Worm (Caenorhabditis elegans): ENCODE results near the gene fut-6.
A peak's percentile ranks its signal among the peaks of the same experiment; 100 is the strongest.

fut-6 gene

DNA sequence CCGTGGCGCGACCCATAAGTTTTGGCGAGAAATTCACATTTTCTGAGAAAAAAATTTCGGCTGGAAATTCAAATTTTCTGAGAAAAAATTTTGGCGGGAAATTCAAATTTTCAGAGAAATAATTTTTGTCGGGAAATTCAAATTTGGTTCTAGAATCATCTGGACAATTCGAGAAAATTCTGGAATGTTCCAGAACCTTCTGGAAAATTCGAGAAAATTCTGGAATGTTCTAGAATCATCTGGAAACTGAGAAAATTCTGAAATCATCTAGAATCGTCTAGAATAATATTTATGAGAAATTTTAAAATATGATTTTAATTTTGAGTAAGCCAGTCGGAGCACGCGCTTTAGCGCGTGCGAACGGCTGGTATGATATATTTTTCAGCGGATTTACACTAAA lies 29.1 kb upstream of the fut-6 start:
- TF ChIP-seq lin-13 (GFP tag; optimal IDR thresholded peaks at IDR 0.05) (no peak), ceh-82 (tag; optimal IDR thresholded peaks at IDR 0.05) (no peak), sox-4 (tag; optimal IDR thresholded peaks at IDR 0.05) (no peak), dpl-1 (GFP tag; optimal IDR thresholded peaks at IDR 0.05) (no peak), isw-1 (GFP tag; IDR thresholded peaks at IDR 0.05) (no peak), snu-23 (GFP tag; optimal IDR thresholded peaks at IDR 0.05) (no peak), nhr-76 (tag; optimal IDR thresholded peaks at IDR 0.05) (no peak), nhr-47 (tag; optimal IDR thresholded peaks at IDR 0.05) (no peak), C04F5.9 (tag; optimal IDR thresholded peaks at IDR 0.05) (no peak), elt-3 (tag; optimal IDR thresholded peaks at IDR 0.05) (no peak), nhr-19 (GFP tag; conservative IDR thresholded peaks at IDR 0.05) (no peak), nhr-71 (tag; optimal IDR thresholded peaks at IDR 0.05) (no peak), unc-30 (tag; optimal IDR thresholded peaks at IDR 0.05) (no peak)

DNA sequence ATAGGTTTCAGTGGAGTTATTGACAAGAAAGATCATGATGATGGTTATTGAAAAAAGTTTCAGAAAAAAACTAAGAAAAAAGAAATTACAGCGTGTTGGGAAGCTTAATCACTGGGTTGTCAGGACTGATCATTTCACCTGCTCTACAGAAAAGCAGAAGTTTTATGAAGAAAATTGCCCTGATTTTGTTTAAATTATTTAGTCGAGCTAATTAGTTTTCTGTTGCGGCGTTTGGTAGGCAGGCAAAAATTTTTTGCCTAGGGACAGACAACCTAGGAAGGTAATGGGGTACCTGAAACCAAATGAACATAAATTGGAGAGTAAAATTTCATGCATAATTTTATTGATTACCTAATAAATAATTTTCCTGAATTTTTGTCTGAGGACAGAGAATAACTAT lies 28.0 kb upstream of the fut-6 start, which contains the start of gene sre-40:
Gene sre-40, minus strand, starts transcription at position 101 of the 400 bp plus-strand sequence.
- no peak for TF ChIP-seq lin-14 (GFP tag; optimal IDR thresholded peaks at IDR 0.05)
- TF ChIP-seq nhr-11 (tag; optimal IDR thresholded peaks at IDR 0.05) = no peak
- no peak for TF ChIP-seq fkh-4 (tag; optimal IDR thresholded peaks at IDR 0.05; ENCODE audit: borderline replicate concordance)
- no peak for TF ChIP-seq nhr-12 (tag; optimal IDR thresholded peaks at IDR 0.05)
- TF ChIP-seq nhr-19 (GFP tag; conservative IDR thresholded peaks at IDR 0.05) = no peak
- no peak for TF ChIP-seq nhr-84 (tag; optimal IDR thresholded peaks at IDR 0.05)
- no peak for TF ChIP-seq mep-1 (tag; optimal IDR thresholded peaks at IDR 0.05)
- TF ChIP-seq fos-1 (tag; optimal IDR thresholded peaks at IDR 0.05) = no peak
- no peak for TF ChIP-seq aly-2 (tag; optimal IDR thresholded peaks at IDR 0.05)
- TF ChIP-seq nhr-47 (tag; optimal IDR thresholded peaks at IDR 0.05) = no peak
- TF ChIP-seq C34B4.2 (tag; optimal IDR thresholded peaks at IDR 0.05) = no peak
- no peak for TF ChIP-seq sptf-1 (tag; optimal IDR thresholded peaks at IDR 0.05)
- TF ChIP-seq ama-1 (optimal IDR thresholded peaks at IDR 0.05) = no peak
- no peak for TF ChIP-seq mdl-1 (tag; optimal IDR thresholded peaks at IDR 0.05)
- no peak for TF ChIP-seq aha-1 (tag; optimal IDR thresholded peaks at IDR 0.05)
- TF ChIP-seq irx-1 (tag; optimal IDR thresholded peaks at IDR 0.05) = no peak
- no peak for TF ChIP-seq pqm-1 (tag; optimal IDR thresholded peaks at IDR 0.05)

DNA sequence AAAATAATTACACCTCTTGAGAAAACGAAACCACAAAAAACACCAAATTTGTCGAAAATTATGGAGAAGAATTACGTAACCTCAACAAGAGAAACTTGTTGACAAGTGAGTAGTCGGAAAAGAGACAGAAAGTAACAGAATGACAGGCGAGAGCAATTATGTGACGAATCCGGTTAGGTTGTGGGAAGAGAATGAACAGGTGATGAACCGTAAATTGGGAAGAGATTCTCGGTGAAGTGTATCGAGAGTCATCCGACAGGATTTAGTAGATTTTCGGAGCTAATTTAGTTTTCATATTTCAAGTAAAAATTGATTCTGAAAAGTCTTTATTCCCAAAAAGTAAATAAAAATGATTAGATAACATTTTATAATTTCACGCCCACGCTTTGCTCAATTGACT lies 25.7 kb upstream of the fut-6 start, which contains the start of gene T05A7.7:
Gene T05A7.7, minus strand, starts transcription at position 101 of the 400 bp plus-strand sequence.
- TF ChIP-seq zag-1 (tag; optimal IDR thresholded peaks at IDR 0.05) (no peak), lin-13 (GFP tag; optimal IDR thresholded peaks at IDR 0.05) (no peak), nhr-20 (tag; optimal IDR thresholded peaks at IDR 0.05) (no peak), ceh-8 (GFP tag; optimal IDR thresholded peaks at IDR 0.05) (no peak), blmp-1 (tag; optimal IDR thresholded peaks at IDR 0.05) (peak; percentile 43)

DNA sequence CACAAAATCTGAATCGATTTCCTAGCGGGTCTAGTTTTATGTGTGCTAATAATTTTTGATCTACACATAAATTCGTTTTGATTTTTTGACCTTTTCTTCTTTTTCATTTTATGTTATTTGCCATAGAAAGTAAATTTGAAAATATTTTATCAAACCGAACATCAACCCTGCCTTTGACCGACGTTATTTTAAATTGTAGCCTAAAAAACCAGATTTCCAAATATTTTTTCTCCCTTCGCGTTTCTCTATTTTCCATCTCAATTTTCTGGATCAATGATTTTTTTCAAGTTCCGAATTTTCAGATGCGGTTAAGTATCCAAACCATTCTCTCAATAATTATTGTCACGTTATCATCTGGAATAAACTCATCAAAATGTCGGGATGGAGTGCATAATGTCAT lies 22.2 kb upstream of the fut-6 start, which contains the start of gene T05A7.1:
Gene T05A7.1, plus strand, starts transcription at position 301 of the 400 bp plus-strand sequence.
- TF ChIP-seq C34B4.2 (tag; optimal IDR thresholded peaks at IDR 0.05) (no peak), ces-1 (GFP tag; optimal IDR thresholded peaks at IDR 0.05) (no peak), snu-23 (GFP tag; optimal IDR thresholded peaks at IDR 0.05) (no peak), xbp-1 (tag; optimal IDR thresholded peaks at IDR 0.05) (no peak), nhr-28 (tag; optimal IDR thresholded peaks at IDR 0.05) (no peak), lin-39 (tag; optimal IDR thresholded peaks at IDR 0.05) (no peak), lir-3 (tag; optimal IDR thresholded peaks at IDR 0.05; ENCODE audit: poor library complexity) (no peak), hlh-4 (tag; optimal IDR thresholded peaks at IDR 0.05) (no peak), mab-9 (GFP tag; IDR thresholded peaks at IDR 0.05) (no peak), aha-1 (tag; optimal IDR thresholded peaks at IDR 0.05) (no peak), ceh-90 (tag; optimal IDR thresholded peaks at IDR 0.05) (no peak), zip-4 (GFP tag; optimal IDR thresholded peaks at IDR 0.05) (no peak), unc-98 (GFP tag; IDR thresholded peaks at IDR 0.05) (no peak), sptf-1 (tag; optimal IDR thresholded peaks at IDR 0.05) (no peak)
